Fruit fly (Drosophila melanogaster) whole organism, prepupa: Measurements from ENCODE around the gene nAChRalpha3.
A peak's percentile ranks its signal among the peaks of the same experiment; 100 is the strongest.

Experiments used
- CG10631 ChIP-seq: fragments of 200-800 bp; sonication (Bioruptor generic); optimal IDR thresholded peaks from 2 replicates; lab custom pipeline; 2016; ENCODE audit warnings: missing biosample characterization, missing genetic modification characterization
- CG10669 ChIP-seq: fragments of 200-800 bp; sonication (Bioruptor generic); optimal IDR thresholded peaks from 3 replicates; lab custom pipeline; 2018; ENCODE audit warnings: missing biosample characterization, mild to moderate bottlenecking, missing genetic modification characterization, moderate library complexity
- CG11762 ChIP-seq: fragments of 200-800 bp; sonication (Bioruptor generic); optimal IDR thresholded peaks from 3 replicates; lab custom pipeline; 2016; ENCODE audit warnings: missing biosample characterization, missing genetic modification characterization; ENCODE audit not compliant: insufficient read depth
- CG11902 ChIP-seq: fragments of 200-800 bp; sonication (Bioruptor generic); optimal IDR thresholded peaks from 3 replicates; lab custom pipeline; 2016; ENCODE audit warnings: missing biosample characterization, missing genetic modification characterization
- CG15336 ChIP-seq: fragments of 200-800 bp; sonication (Bioruptor generic); IDR thresholded peaks from 2 replicates; pipeline ENCODE4 v1.3.6; 2022; ENCODE audit warnings: missing biosample characterization, missing genetic modification characterization
- CG1621 ChIP-seq: fragments of 200-800 bp; sonication (Bioruptor generic); optimal IDR thresholded peaks from 3 replicates; lab custom pipeline; 2018; ENCODE audit warnings: missing biosample characterization, mild to moderate bottlenecking, missing genetic modification characterization
- CG16779 ChIP-seq: fragments of 200-800 bp; sonication (Bioruptor generic); optimal IDR thresholded peaks from 3 replicates; lab custom pipeline; 2017; ENCODE audit warnings: missing biosample characterization, mild to moderate bottlenecking, missing genetic modification characterization
- CG3032 ChIP-seq: fragments of 200-800 bp; optimal IDR thresholded peaks from 2 replicates; lab custom pipeline; 2019; ENCODE audit warnings: missing biosample characterization, mild to moderate bottlenecking, missing genetic modification characterization, moderate library complexity
- CG32006 ChIP-seq: fragments of 200-800 bp; sonication (Bioruptor generic); optimal IDR thresholded peaks from 3 replicates; lab custom pipeline; 2017; ENCODE audit warnings: missing biosample characterization, mild to moderate bottlenecking, missing genetic modification characterization
- CG34406 ChIP-seq: fragments of 200-800 bp; sonication (Bioruptor generic); optimal IDR thresholded peaks from 3 replicates; lab custom pipeline; 2016; ENCODE audit warnings: missing biosample characterization, missing genetic modification characterization
- CG3919 ChIP-seq: fragments of 200-800 bp; sonication (Bioruptor generic); optimal IDR thresholded peaks from 3 replicates; lab custom pipeline; 2016; ENCODE audit warnings: missing biosample characterization, missing genetic modification characterization
- CG6276 ChIP-seq: fragments of 200-800 bp; sonication (Bioruptor generic); optimal IDR thresholded peaks from 2 replicates; lab custom pipeline; 2017; ENCODE audit warnings: missing biosample characterization, mild to moderate bottlenecking, missing genetic modification characterization
- CG6792 ChIP-seq: fragments of 200-800 bp; sonication (Bioruptor generic); optimal IDR thresholded peaks from 3 replicates; lab custom pipeline; 2016; ENCODE audit warnings: missing biosample characterization, missing genetic modification characterization
- CG6808 ChIP-seq: fragments of 200-800 bp; sonication (Bioruptor generic); optimal IDR thresholded peaks from 3 replicates; lab custom pipeline; 2017; ENCODE audit warnings: missing biosample characterization, missing genetic modification characterization, mild to moderate bottlenecking, moderate library complexity, missing genetic modification reagents
- CG6854 ChIP-seq: fragments of 200-800 bp; sonication (Bioruptor generic); optimal IDR thresholded peaks from 2 replicates; lab custom pipeline; 2017; ENCODE audit warnings: missing biosample characterization, mild to moderate bottlenecking, missing genetic modification characterization
- CG7368 ChIP-seq: fragments of 200-800 bp; sonication (Bioruptor generic); optimal IDR thresholded peaks from 3 replicates; lab custom pipeline; 2016; ENCODE audit warnings: missing biosample characterization, missing genetic modification characterization
- CG8119 ChIP-seq: fragments of 200-800 bp; sonication (Bioruptor generic); IDR thresholded peaks from 3 replicates; pipeline ENCODE4 v1.3.6; 2022; ENCODE audit warnings: missing biosample characterization, missing genetic modification characterization
- CG8319 ChIP-seq: fragments of 200-800 bp; sonication (Bioruptor generic); optimal IDR thresholded peaks from 3 replicates; lab custom pipeline; 2016; ENCODE audit warnings: missing biosample characterization, missing genetic modification characterization
- CG8632 ChIP-seq: fragments of 200-800 bp; sonication (Bioruptor generic); optimal IDR thresholded peaks from 3 replicates; lab custom pipeline; 2016; ENCODE audit warnings: missing biosample characterization, missing genetic modification characterization
- Eip75B ChIP-seq: fragments of 200-800 bp; sonication (Bioruptor generic); optimal IDR thresholded peaks from 3 replicates; lab custom pipeline; 2016; ENCODE audit warnings: missing biosample characterization, missing genetic modification characterization
- Eip78C ChIP-seq: fragments of 200-800 bp; sonication (Bioruptor generic); peaks from one replicate; lab custom pipeline; 2016; ENCODE audit warnings: missing biosample characterization, missing genetic modification characterization
- Eip93F ChIP-seq: fragments of 200-800 bp; sonication (Bioruptor generic); optimal IDR thresholded peaks from 2 replicates; lab custom pipeline; 2016; ENCODE audit warnings: missing biosample characterization, mild to moderate bottlenecking, missing genetic modification characterization
- Ets21C ChIP-seq: fragments of 200-800 bp; sonication (Bioruptor generic); optimal IDR thresholded peaks from 3 replicates; lab custom pipeline; 2016; ENCODE audit warnings: missing biosample characterization, missing genetic modification characterization
- Gug ChIP-seq: fragments of 200-800 bp; sonication (Bioruptor generic); IDR thresholded peaks from 2 replicates; pipeline ENCODE4 v1.3.6; 2022; ENCODE audit warnings: missing biosample characterization, missing genetic modification characterization
- Met ChIP-seq: fragments of 200-800 bp; sonication (Bioruptor generic); optimal IDR thresholded peaks from 3 replicates; lab custom pipeline; 2016; ENCODE audit warnings: missing biosample characterization, missing genetic modification characterization
- Smox ChIP-seq: fragments of 200-800 bp; sonication (Bioruptor generic); optimal IDR thresholded peaks from 3 replicates; lab custom pipeline; 2016; ENCODE audit warnings: missing biosample characterization, missing genetic modification characterization
- Sox102F ChIP-seq: fragments of 200-800 bp; sonication (Bioruptor generic); optimal IDR thresholded peaks from 2 replicates; lab custom pipeline; 2016; ENCODE audit warnings: missing biosample characterization, mild to moderate bottlenecking, missing genetic modification characterization
- Sox14 ChIP-seq: fragments of 200-800 bp; sonication (Bioruptor generic); optimal IDR thresholded peaks from 3 replicates; lab custom pipeline; 2016; ENCODE audit warnings: missing biosample characterization, missing genetic modification characterization
- Sox15 ChIP-seq: fragments of 200-800 bp; sonication (Bioruptor generic); optimal IDR thresholded peaks from 3 replicates; lab custom pipeline; 2016; ENCODE audit warnings: missing biosample characterization, missing genetic modification characterization
- achi ChIP-seq: fragments of 200-800 bp; sonication (Bioruptor generic); optimal IDR thresholded peaks from 3 replicates; lab custom pipeline; 2016; ENCODE audit warnings: missing biosample characterization, missing genetic modification characterization
- acj6 ChIP-seq: fragments of 200-800 bp; sonication (Bioruptor generic); optimal IDR thresholded peaks from 3 replicates; lab custom pipeline; 2016; ENCODE audit warnings: missing biosample characterization, missing genetic modification characterization
- cyc ChIP-seq: fragments of 200-800 bp; sonication (Bioruptor generic); optimal IDR thresholded peaks from 3 replicates; lab custom pipeline; 2016; ENCODE audit warnings: missing biosample characterization, missing genetic modification characterization
- esn ChIP-seq: fragments of 200-800 bp; sonication (Bioruptor generic); optimal IDR thresholded peaks from 2 replicates; lab custom pipeline; 2016; ENCODE audit warnings: missing biosample characterization, mild to moderate bottlenecking, missing genetic modification characterization, moderate library complexity
- fd59A ChIP-seq: fragments of 200-800 bp; sonication (Bioruptor generic); optimal IDR thresholded peaks from 2 replicates; lab custom pipeline; 2017; ENCODE audit warnings: missing biosample characterization, mild to moderate bottlenecking, missing genetic modification characterization, missing genetic modification reagents
- fd85E ChIP-seq: fragments of 200-800 bp; sonication (Bioruptor generic); optimal IDR thresholded peaks from 3 replicates; lab custom pipeline; 2016; ENCODE audit warnings: missing biosample characterization, missing genetic modification characterization
- pdm3 ChIP-seq: fragments of 200-800 bp; sonication (Bioruptor generic); optimal IDR thresholded peaks from 3 replicates; lab custom pipeline; 2016; ENCODE audit warnings: missing biosample characterization, missing genetic modification characterization
- salr ChIP-seq, 2 experiments: fragments of 200-800 bp; sonication (Bioruptor generic); optimal IDR thresholded peaks; 3 replicates each; lab custom pipeline; 2016 to 2018; ENCODE audit warnings: missing biosample characterization in 2 of 2, missing genetic modification characterization in 2 of 2, mild to moderate bottlenecking in 1 of 2
- svp ChIP-seq: fragments of 200-800 bp; sonication (Bioruptor generic); peaks from one replicate; lab custom pipeline; 2016; ENCODE audit warnings: missing biosample characterization, missing genetic modification characterization

Gene nAChRalpha3

dm6 chrX:8295338-8296206 is 71.4 kb downstream of the nAChRalpha3 start:
- peak; percentile 32 for TF ChIP-seq svp (GFP tag; lab: Kevin White, UChicago)

- TF ChIP-seq CG7368 (GFP tag; lab: Kevin White, UChicago) (no peak), CG11902 (peak; percentile 37), CG6276 (GFP tag; lab: Kevin White, UChicago) (no peak), Eip93F (GFP tag; lab: Kevin White, UChicago) (no peak), svp (GFP tag; lab: Kevin White, UChicago) (peak; percentile 69), CG15336 (GFP tag; lab: Robert Waterston, UW) (no peak), CG1621 (tag; lab: Kevin White, UChicago) (no peak), salr (GFP tag; optimal IDR thresholded peaks at IDR 0.05; lab: Kevin White, UChicago) (no peak)
- TF ChIP-seq, all 60 proteins: peak for 2
Measured at dm6 chrX:8294493-8295337, 72.3 kb downstream of the nAChRalpha3 start.

dm6 chrX:8286859-8287258 is 80.1 kb downstream of the nAChRalpha3 start:
- TF ChIP-seq fd59A: no peak
- no peak for TF ChIP-seq CG8319 (GFP tag; lab: Kevin White, UChicago)
- TF ChIP-seq achi (GFP tag; lab: Kevin White, UChicago): no peak
- TF ChIP-seq Met (GFP tag; lab: Kevin White, UChicago): no peak
- TF ChIP-seq CG6276 (GFP tag; lab: Kevin White, UChicago): no peak
- no peak for TF ChIP-seq CG11762
- TF ChIP-seq CG6854 (GFP tag; lab: Kevin White, UChicago): no peak
- TF ChIP-seq CG15336 (GFP tag; lab: Robert Waterston, UW): no peak
- TF ChIP-seq CG32006 (GFP tag; lab: Kevin White, UChicago): no peak

dm6 chrX:8285052-8285451 is 81.9 kb downstream of the nAChRalpha3 start:
- TF ChIP-seq CG6808 (GFP tag; lab: Kevin White, UChicago) (no peak), esn (GFP tag; lab: Kevin White, UChicago) (no peak), Smox (GFP tag; lab: Kevin White, UChicago) (no peak), CG8632 (no peak)

dm6 chrX:8273799-8274484 is 93.0 kb downstream of the nAChRalpha3 start, which contains the start of gene CG15343:
Gene CG15343, minus strand, starts transcription at chrX:8273806.
- peak; percentile 40 for TF ChIP-seq CG3032 (tag; lab: Kevin White, UChicago)
- peak; percentile 41 for TF ChIP-seq pdm3 (GFP tag; lab: Kevin White, UChicago)
- peak; percentile 10 for TF ChIP-seq CG1621 (tag; lab: Kevin White, UChicago)
- TF ChIP-seq CG6276 (GFP tag; lab: Kevin White, UChicago): no peak
- no peak for TF ChIP-seq fd59A
- peak; percentile 47 for TF ChIP-seq Ets21C (GFP tag; lab: Kevin White, UChicago)
- peak; percentile 87 for TF ChIP-seq CG11902
- peak; percentile 50 for TF ChIP-seq Sox102F (GFP tag; lab: Kevin White, UChicago)
- peak; percentile 46 for TF ChIP-seq cyc (GFP tag; lab: Kevin White, UChicago)
- TF ChIP-seq CG34406 (GFP tag; lab: Kevin White, UChicago): peak; percentile 31
- TF ChIP-seq CG6854 (GFP tag; lab: Kevin White, UChicago): no peak
- TF ChIP-seq svp (GFP tag; lab: Kevin White, UChicago): peak; percentile 96
- TF ChIP-seq Eip78C (GFP tag; lab: Kevin White, UChicago): peak; percentile 83
- TF ChIP-seq acj6: peak; percentile 47
- peak; percentile 56 for TF ChIP-seq CG10669 (GFP tag; lab: Kevin White, UChicago)
- TF ChIP-seq CG3919 (GFP tag; lab: Kevin White, UChicago): peak; percentile 49
- no peak for TF ChIP-seq CG10631 (GFP tag; lab: Kevin White, UChicago)
- TF ChIP-seq CG8119: no peak
- TF ChIP-seq Sox15 (GFP tag; lab: Kevin White, UChicago): peak; percentile 13
- TF ChIP-seq CG16779 (tag; lab: Kevin White, UChicago): no peak
- TF ChIP-seq CG6792: peak; percentile 42
- peak; percentile 7 for TF ChIP-seq Eip75B (GFP tag; lab: Kevin White, UChicago)
- TF ChIP-seq CG11762: no peak
- peak; percentile 44 for TF ChIP-seq Gug (GFP tag; lab: Robert Waterston, UW)
- peak; percentile 49 for TF ChIP-seq Met (GFP tag; lab: Kevin White, UChicago)
- peak; percentile 56 for TF ChIP-seq esn (GFP tag; lab: Kevin White, UChicago)
- TF ChIP-seq fd85E: no peak
- TF ChIP-seq Sox14 (GFP tag; lab: Kevin White, UChicago): peak; percentile 56
